Fruit fly (Drosophila melanogaster): ENCODE data around the gene CG12279.

- TF ChIP-seq h (optimal IDR thresholded peaks at IDR 0.05) (no peak), psq (optimal IDR thresholded peaks at IDR 0.05) (no peak), Myc (optimal IDR thresholded peaks at IDR 0.05) (no peak)
These were observed 38.7 kb downstream of the CG12279 start, which contains the start of gene Ugt37A3 for dm6 chr3R:12743580-12743979.
